Worm (Caenorhabditis elegans): ENCODE data around the gene orc-2.
A peak's percentile ranks its signal among the peaks of the same experiment; 100 is the strongest.

orc-2 gene

DNA sequence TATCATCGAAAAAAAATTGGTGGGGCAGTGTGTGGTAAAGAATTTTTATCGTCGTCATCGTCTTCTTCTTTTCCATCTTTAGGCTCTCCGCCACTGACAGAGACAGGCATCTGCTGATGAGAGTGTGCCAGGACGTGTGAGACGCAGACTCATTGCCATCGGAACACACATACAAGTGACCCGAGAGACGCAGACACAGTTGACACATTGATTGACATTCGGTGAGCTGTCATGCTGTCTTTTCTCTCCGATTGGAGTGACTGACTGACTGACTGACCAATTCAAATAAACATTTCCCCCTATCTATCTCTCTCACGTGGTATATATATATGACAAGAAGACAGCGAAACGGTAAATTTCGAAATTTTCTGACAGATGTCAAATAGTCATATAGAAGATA lies 22.6 kb upstream of the orc-2 start (continued):
- TF ChIP-seq crh-2 (tag; optimal IDR thresholded peaks at IDR 0.05) (peak; percentile 89), mab-5 (tag; optimal IDR thresholded peaks at IDR 0.05) (peak; percentile 58), Y55F3AM.14 (GFP tag; optimal IDR thresholded peaks at IDR 0.05) (no peak), blmp-1 (tag; optimal IDR thresholded peaks at IDR 0.05; ENCODE audit: insufficient read depth) (peak; percentile 47), F13H6.1 (tag; optimal IDR thresholded peaks at IDR 0.05) (peak; percentile 90), aly-2 (tag; optimal IDR thresholded peaks at IDR 0.05) (no peak), nhr-129 (tag; optimal IDR thresholded peaks at IDR 0.05) (peak; percentile 87)

DNA sequence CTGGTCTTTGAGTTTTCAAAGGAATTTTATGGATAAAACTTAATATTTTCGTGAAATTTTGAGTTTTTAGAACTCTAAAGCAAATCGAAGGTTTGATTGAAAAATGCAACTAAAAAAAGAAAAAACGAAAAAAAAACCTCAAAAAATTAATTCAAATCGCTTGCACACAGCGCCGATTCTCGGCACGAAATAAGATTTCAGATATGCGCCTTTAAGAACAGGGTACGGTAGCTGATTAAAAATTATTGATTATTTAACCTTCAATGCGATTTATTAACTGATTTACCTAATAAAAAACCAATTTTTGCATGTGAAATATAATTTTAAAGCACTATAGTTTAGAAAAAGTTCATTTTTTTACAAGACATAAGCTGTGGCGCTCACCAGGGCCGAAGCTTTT lies 20.9 kb upstream of the orc-2 start:
- TF ChIP-seq zag-1 (tag; optimal IDR thresholded peaks at IDR 0.05): no peak
- TF ChIP-seq sma-9 (GFP tag; optimal IDR thresholded peaks at IDR 0.05): no peak
- no peak for TF ChIP-seq sma-9 (tag; optimal IDR thresholded peaks at IDR 0.05)
- TF ChIP-seq elt-3 (tag; optimal IDR thresholded peaks at IDR 0.05): no peak
- no peak for TF ChIP-seq nhr-77 (tag; optimal IDR thresholded peaks at IDR 0.05)
- TF ChIP-seq blmp-1 (tag; optimal IDR thresholded peaks at IDR 0.05; ENCODE audit: insufficient read depth): no peak
- no peak for TF ChIP-seq gmeb-1 (tag; optimal IDR thresholded peaks at IDR 0.05)
- TF ChIP-seq snpc-4 (tag; optimal IDR thresholded peaks at IDR 0.05): no peak
- TF ChIP-seq mab-5 (tag; optimal IDR thresholded peaks at IDR 0.05): no peak
- no peak for TF ChIP-seq nhr-237 (tag; optimal IDR thresholded peaks at IDR 0.05)
- no peak for TF ChIP-seq unc-55 (GFP tag; optimal IDR thresholded peaks at IDR 0.05)

DNA sequence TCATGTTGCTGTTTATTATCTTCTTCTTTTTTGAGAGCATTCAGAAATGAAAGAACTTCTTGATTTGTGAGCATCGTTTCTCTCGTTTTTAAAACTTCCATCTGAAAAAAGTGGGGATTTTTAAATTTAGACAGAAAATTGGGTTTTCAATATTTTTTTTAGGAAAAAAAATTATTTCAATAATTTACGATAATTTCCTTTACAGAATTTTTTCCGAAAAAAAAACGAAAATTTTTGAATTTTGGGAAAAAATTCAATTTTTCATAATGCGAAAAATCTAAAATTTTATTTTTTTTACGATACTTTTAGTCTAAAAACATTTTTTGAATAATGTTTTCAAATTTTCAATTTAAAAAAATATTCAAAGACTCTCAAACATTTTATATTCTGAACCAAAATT lies 16.7 kb upstream of the orc-2 start, which contains the start of gene M106.7:
Gene M106.7 (minus strand): TSS at position 101 of the 400 bp plus-strand sequence.
- TF ChIP-seq nhr-23 (tag; optimal IDR thresholded peaks at IDR 0.05): no peak

DNA sequence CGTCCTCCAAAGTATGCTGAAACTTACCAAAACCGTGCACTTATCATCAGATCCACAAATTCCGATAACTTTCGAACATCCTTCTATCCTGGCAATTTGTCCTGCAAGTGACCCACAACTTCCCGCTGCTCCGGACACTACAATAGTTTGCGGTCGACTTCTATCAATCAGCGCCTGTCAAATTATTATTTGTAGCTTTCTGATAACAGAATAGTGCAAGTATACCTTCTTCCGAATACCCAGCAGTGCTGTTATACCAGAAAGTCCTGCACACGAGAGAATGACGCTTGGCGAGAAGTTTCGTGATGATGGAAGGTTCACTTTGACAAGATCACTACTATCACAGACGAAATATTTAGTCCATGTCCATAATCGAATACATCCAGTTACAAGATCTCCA lies 14.4 kb upstream of the orc-2 start:
- TF ChIP-seq dmd-4 (tag; optimal IDR thresholded peaks at IDR 0.05) (no peak), nhr-11 (tag; optimal IDR thresholded peaks at IDR 0.05) (no peak), nhr-25 (tag; optimal IDR thresholded peaks at IDR 0.05) (no peak), sem-4 (tag; optimal IDR thresholded peaks at IDR 0.05) (no peak), lsy-2 (tag; optimal IDR thresholded peaks at IDR 0.05) (no peak), fos-1 (tag; optimal IDR thresholded peaks at IDR 0.05) (no peak), unc-62 (GFP tag; optimal IDR thresholded peaks at IDR 0.05) (no peak), nhr-21 (tag; optimal IDR thresholded peaks at IDR 0.05) (no peak), snpc-4 (tag; optimal IDR thresholded peaks at IDR 0.05) (no peak), mbf-1 (tag; optimal IDR thresholded peaks at IDR 0.05) (no peak), lin-11 (tag; optimal IDR thresholded peaks at IDR 0.05) (no peak), gmeb-1 (tag; optimal IDR thresholded peaks at IDR 0.05) (no peak), ztf-11 (tag; optimal IDR thresholded peaks at IDR 0.05) (no peak), nhr-10 (tag; optimal IDR thresholded peaks at IDR 0.05) (no peak), nhr-77 (tag; optimal IDR thresholded peaks at IDR 0.05) (no peak), ZK546.5 (tag; optimal IDR thresholded peaks at IDR 0.05) (no peak)

DNA sequence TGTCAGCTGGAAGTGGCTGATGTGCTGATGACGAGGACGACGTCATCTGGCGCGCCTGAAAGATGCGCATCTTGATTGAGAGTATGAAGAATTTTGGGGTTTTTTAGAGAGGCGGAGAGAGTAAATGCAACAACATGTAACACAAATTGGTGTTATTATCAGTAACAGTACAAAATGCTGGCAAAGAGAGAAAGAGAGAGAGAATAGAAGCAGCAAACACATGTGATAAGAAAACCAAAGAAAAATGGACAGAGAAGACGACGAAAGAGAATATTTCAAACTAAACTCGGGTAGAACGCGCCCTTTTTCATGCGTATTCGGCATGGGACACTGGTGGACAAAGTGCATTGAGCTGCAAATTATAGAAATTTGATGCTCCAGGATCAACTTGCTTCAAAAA lies 12.9 kb upstream of the orc-2 start, which contains the start of gene M106.3:
Gene M106.3 (minus strand): TSS at position 70 of the 400 bp plus-strand sequence.
- TF ChIP-seq elt-3 (tag; optimal IDR thresholded peaks at IDR 0.05): no peak
- peak; percentile 21 for TF ChIP-seq gmeb-1 (tag; optimal IDR thresholded peaks at IDR 0.05)
- no peak for TF ChIP-seq nhr-23 (tag; optimal IDR thresholded peaks at IDR 0.05)
- peak; percentile 52 for TF ChIP-seq crh-2 (tag; optimal IDR thresholded peaks at IDR 0.05)
- TF ChIP-seq unc-39 (tag; optimal IDR thresholded peaks at IDR 0.05): no peak
- no peak for TF ChIP-seq alr-1 (tag; optimal IDR thresholded peaks at IDR 0.05)
- TF ChIP-seq fos-1 (tag; optimal IDR thresholded peaks at IDR 0.05): peak; percentile 62
- TF ChIP-seq sma-9 (GFP tag; optimal IDR thresholded peaks at IDR 0.05): peak; percentile 39
- TF ChIP-seq sma-9 (tag; optimal IDR thresholded peaks at IDR 0.05): no peak

DNA sequence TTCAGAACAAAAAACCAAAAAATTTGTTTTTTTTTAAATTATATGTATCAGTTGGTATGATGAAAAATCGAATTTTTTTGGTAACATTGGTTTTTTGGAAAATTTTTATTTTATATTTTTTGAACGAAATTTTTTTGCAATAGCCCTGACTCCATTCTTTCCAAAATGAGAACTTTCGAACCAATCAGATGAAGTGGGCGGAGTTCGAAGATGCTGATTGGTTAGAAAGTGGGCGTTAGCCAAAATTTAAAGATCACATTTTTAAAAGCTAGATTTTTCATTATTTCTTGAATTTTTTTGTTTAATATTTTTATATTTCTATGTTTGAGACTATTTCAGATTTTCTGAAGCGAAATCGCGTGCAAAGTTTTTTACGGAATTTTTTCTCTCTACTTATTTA lies 12.4 kb upstream of the orc-2 start:
- TF ChIP-seq nhr-237 (tag; optimal IDR thresholded peaks at IDR 0.05): no peak
- TF ChIP-seq sma-9 (GFP tag; optimal IDR thresholded peaks at IDR 0.05): no peak
- no peak for TF ChIP-seq sma-9 (tag; optimal IDR thresholded peaks at IDR 0.05)
- TF ChIP-seq ama-1 (optimal IDR thresholded peaks at IDR 0.05): no peak
- no peak for TF ChIP-seq ztf-4 (tag; optimal IDR thresholded peaks at IDR 0.05)
- no peak for TF ChIP-seq gmeb-1 (tag; optimal IDR thresholded peaks at IDR 0.05)
- no peak for TF ChIP-seq crh-2 (tag; optimal IDR thresholded peaks at IDR 0.05)
- TF ChIP-seq nhr-11 (tag; optimal IDR thresholded peaks at IDR 0.05): no peak
- TF ChIP-seq snpc-4 (tag; optimal IDR thresholded peaks at IDR 0.05): no peak
- TF ChIP-seq ZK546.5 (tag; optimal IDR thresholded peaks at IDR 0.05): no peak
- no peak for TF ChIP-seq nhr-6 (tag; optimal IDR thresholded peaks at IDR 0.05)
- no peak for TF ChIP-seq mbf-1 (tag; optimal IDR thresholded peaks at IDR 0.05)
- TF ChIP-seq elt-1 (tag; optimal IDR thresholded peaks at IDR 0.05): no peak
- TF ChIP-seq aly-2 (tag; optimal IDR thresholded peaks at IDR 0.05): no peak
